Worm (Caenorhabditis elegans) whole organism, L3 larva: ENCODE measurements around the gene M01B2.8.
"Not testable (repeated sequence)": the region's sequence is repeated elsewhere in the genome, so short reads cannot be mapped to it uniquely, and the experiment has no call there.

Experiments
- ZK546.5 ChIP-seq: sonication (generic microtip); optimal IDR thresholded peaks from 2 replicates; lab custom pipeline; 2017; ENCODE audit warnings: missing biosample characterization, missing genetic modification characterization
- ama-1 ChIP-seq: fragments of 150-350 bp; optimal IDR thresholded peaks from 2 replicates; lab custom pipeline; 2018
- ceh-82 ChIP-seq: fragments of 150-350 bp; optimal IDR thresholded peaks from 2 replicates; lab custom pipeline; 2014; ENCODE audit warnings: missing biosample characterization, missing genetic modification characterization
- egl-27 ChIP-seq: sonication (generic microtip); optimal IDR thresholded peaks from 4 replicates; lab custom pipeline; 2017; ENCODE audit warnings: missing biosample characterization, missing genetic modification reagents, missing genetic modification characterization
- pha-4 ChIP-seq: fragments of 150-350 bp; optimal IDR thresholded peaks from 2 replicates; lab custom pipeline; 2014; ENCODE audit warnings: missing biosample characterization, missing genetic modification reagents, missing genetic modification characterization

DNA sequence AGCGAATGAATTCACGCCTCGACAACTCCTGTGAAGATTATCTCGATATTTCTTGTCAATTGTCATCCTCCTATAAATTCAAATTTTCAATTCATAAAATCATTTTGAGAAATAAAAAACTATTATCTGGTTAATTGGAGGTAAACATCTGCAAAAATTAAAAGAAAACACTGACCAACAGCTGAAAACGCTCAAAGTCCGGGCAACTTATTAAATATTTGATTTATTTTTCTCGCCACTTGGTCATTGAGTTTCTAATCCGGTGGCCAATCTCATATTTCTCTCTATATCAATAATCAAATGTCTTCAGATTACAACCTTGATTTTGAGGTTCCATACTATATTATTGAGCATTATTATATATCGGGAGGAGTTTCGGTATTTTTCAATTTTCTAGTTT, 48.1 kb upstream of the M01B2.8 start, which contains the start of gene sri-24:
- not testable (repeated sequence) for TF ChIP-seq ZK546.5 (tag; lab: Kevin White, UChicago); pha-4 (tag; lab: Kevin White, UChicago); egl-27 (tag; lab: Kevin White, UChicago); ama-1; ceh-82 (tag; lab: Kevin White, UChicago)
